Fruit fly (Drosophila melanogaster) S2 (cell line): ENCODE measurements around the gene CG11885.

Source experiments
- CG8478 ChIP-seq: fragments of >200 bp; optimal IDR thresholded peaks from 2 replicates; lab custom pipeline; 2018
- CTCF ChIP-seq, 2 experiments: fragments of >200 bp; optimal IDR thresholded peaks; 2 replicates each; lab custom pipeline; 2018

- TF ChIP-seq CTCF (optimal IDR thresholded peaks at IDR 0.05; lab: Kevin White, UChicago) (peak in 1 of 2 experiments; percentile 24), CG8478 (lab: Kevin White, UChicago) (no peak)
Measured at dm6 chr2L:430820-431628, 9.8 kb upstream of the CG11885 start, which contains the start of gene ex.
